Worm (Caenorhabditis elegans) whole organism, mixed stage, embryonic: ENCODE data around the gene ZK813.5.

Experiments
- ceh-39 ChIP-seq: fragments of 150-350 bp; optimal IDR thresholded peaks from 2 replicates; lab custom pipeline; 2014; ENCODE audit warnings: missing biosample characterization, missing genetic modification characterization
- ces-1 ChIP-seq: fragments of 150-350 bp; optimal IDR thresholded peaks from 2 replicates; lab custom pipeline; 2014; ENCODE audit warnings: missing biosample characterization, missing genetic modification reagents, missing genetic modification characterization
- hlh-1 ChIP-seq: fragments of 150-350 bp; optimal IDR thresholded peaks from 2 replicates; lab custom pipeline; 2014; ENCODE audit warnings: missing biosample characterization, missing genetic modification reagents, missing genetic modification characterization
- lsy-2 ChIP-seq: fragments of 150-350 bp; optimal IDR thresholded peaks from 2 replicates; lab custom pipeline; 2014; ENCODE audit warnings: missing biosample characterization, missing genetic modification characterization
- mab-5 ChIP-seq: fragments of 150-350 bp; optimal IDR thresholded peaks from 2 replicates; lab custom pipeline; 2014; ENCODE audit warnings: missing biosample characterization, missing genetic modification characterization
- mep-1 ChIP-seq: fragments of 150-350 bp; optimal IDR thresholded peaks from 2 replicates; lab custom pipeline; 2017; ENCODE audit warnings: missing biosample characterization, missing genetic modification reagents, missing genetic modification characterization, inconsistent platforms
- nhr-12 ChIP-seq: fragments of 150-350 bp; optimal IDR thresholded peaks from 2 replicates; lab custom pipeline; 2014; ENCODE audit warnings: missing biosample characterization, missing genetic modification characterization
- nhr-28 ChIP-seq: fragments of 150-350 bp; optimal IDR thresholded peaks from 2 replicates; lab custom pipeline; 2014; ENCODE audit warnings: missing biosample characterization, missing genetic modification characterization
- nhr-76 ChIP-seq: sonication (generic microtip); optimal IDR thresholded peaks from 2 replicates; lab custom pipeline; 2017; ENCODE audit warnings: missing biosample characterization, missing genetic modification characterization
- pha-4 ChIP-seq: fragments of 150-350 bp; optimal IDR thresholded peaks from 2 replicates; lab custom pipeline; 2018; ENCODE audit warnings: missing biosample characterization, missing genetic modification reagents, missing genetic modification characterization
- snpc-4 ChIP-seq: fragments of 150-350 bp; optimal IDR thresholded peaks from 2 replicates; lab custom pipeline; 2014; ENCODE audit warnings: missing biosample characterization, missing genetic modification characterization
- unc-39 ChIP-seq: fragments of 150-350 bp; optimal IDR thresholded peaks from 2 replicates; lab custom pipeline; 2014; ENCODE audit warnings: missing biosample characterization, missing genetic modification characterization
- unc-62 ChIP-seq: fragments of 150-350 bp; optimal IDR thresholded peaks from 2 replicates; lab custom pipeline; 2014; ENCODE audit warnings: missing biosample characterization, missing genetic modification reagents, missing genetic modification characterization

ce11 chrX:3419084-3419483 is 31.9 kb downstream of the ZK813.5 start, which contains the start of gene C04F6.7:
- no peak for TF ChIP-seq unc-62
- TF ChIP-seq mab-5 (tag; lab: Kevin White, UChicago) = no peak
- no peak for TF ChIP-seq lsy-2 (tag; lab: Kevin White, UChicago)
- no peak for TF ChIP-seq snpc-4
- no peak for TF ChIP-seq nhr-76 (tag; lab: Kevin White, UChicago)
- no peak for TF ChIP-seq nhr-12 (tag; lab: Kevin White, UChicago)
- TF ChIP-seq unc-39 (tag; lab: Kevin White, UChicago) = no peak
- no peak for TF ChIP-seq ces-1 (GFP tag; lab: Kevin White, UChicago)
- TF ChIP-seq mep-1 (tag; lab: Kevin White, UChicago) = no peak
- no peak for TF ChIP-seq nhr-28
- TF ChIP-seq ceh-39 = no peak
- TF ChIP-seq hlh-1 = no peak
- TF ChIP-seq pha-4 (tag; lab: Kevin White, UChicago) = no peak
